Fruit fly (Drosophila melanogaster) whole organism, embryonic: Measurements from ENCODE around the gene Doc1.

Experiments used
- Hr78 ChIP-seq, 2 experiments: fragments of 200-800 bp in 1 of 2; fragments of >200 bp in 1 of 2; sonication (Bioruptor generic) in 1 of 2; optimal IDR thresholded peaks; 2 replicates each; lab custom pipeline; 2017 to 2019; ENCODE audit warnings: missing biosample characterization in 2 of 2, missing genetic modification characterization in 2 of 2, mild to moderate bottlenecking in 1 of 2, moderate library complexity in 1 of 2
- Side ChIP-seq: fragments of 200-800 bp; sonication (Bioruptor generic); optimal IDR thresholded peaks from 2 replicates; lab custom pipeline; 2016; ENCODE audit warnings: missing biosample characterization, missing genetic modification characterization
- Tbp ChIP-seq: fragments of >200 bp; optimal IDR thresholded peaks from 2 replicates; lab custom pipeline; 2018; ENCODE audit warnings: missing biosample characterization, missing genetic modification characterization
- bcd ChIP-seq: fragments of 200-800 bp; sonication (Bioruptor generic); optimal IDR thresholded peaks from 2 replicates; lab custom pipeline; 2017; ENCODE audit warnings: missing biosample characterization, mild to moderate bottlenecking, missing genetic modification characterization
- dimm ChIP-seq: fragments of 200-800 bp; sonication (Bioruptor generic); IDR thresholded peaks from 2 replicates; pipeline ENCODE4 v1.3.6; 2022; ENCODE audit warnings: missing biosample characterization, missing genetic modification characterization
- dysf ChIP-seq: fragments of 200-800 bp; sonication (Bioruptor generic); IDR thresholded peaks from 3 replicates; pipeline ENCODE4 v1.3.6; 2022; ENCODE audit warnings: missing biosample characterization, missing genetic modification characterization
- kah ChIP-seq: fragments of 200-800 bp; sonication (Bioruptor generic); optimal IDR thresholded peaks from 2 replicates; lab custom pipeline; 2018; ENCODE audit warnings: missing biosample characterization, mild to moderate bottlenecking, missing genetic modification characterization
- kay ChIP-seq: fragments of 200-800 bp; sonication (Bioruptor generic); optimal IDR thresholded peaks from 2 replicates; lab custom pipeline; 2016; ENCODE audit warnings: missing biosample characterization, missing genetic modification characterization
- psq ChIP-seq: fragments of 200-800 bp; sonication (Bioruptor generic); optimal IDR thresholded peaks from 2 replicates; lab custom pipeline; 2017; ENCODE audit warnings: missing biosample characterization, missing genetic modification characterization
- pum ChIP-seq: fragments of 200-800 bp; sonication (Bioruptor generic); optimal IDR thresholded peaks from 2 replicates; lab custom pipeline; 2016; ENCODE audit warnings: missing biosample characterization, missing genetic modification characterization
- scrt ChIP-seq: fragments of 200-800 bp; sonication (Bioruptor generic); optimal IDR thresholded peaks from 2 replicates; lab custom pipeline; 2018; ENCODE audit warnings: missing biosample characterization, mild to moderate bottlenecking, missing genetic modification characterization, moderate library complexity
- so ChIP-seq: fragments of 200-800 bp; sonication (Bioruptor generic); IDR thresholded peaks from 3 replicates; pipeline ENCODE4 v1.3.6; 2022; ENCODE audit warnings: missing biosample characterization, missing genetic modification characterization

DNA sequence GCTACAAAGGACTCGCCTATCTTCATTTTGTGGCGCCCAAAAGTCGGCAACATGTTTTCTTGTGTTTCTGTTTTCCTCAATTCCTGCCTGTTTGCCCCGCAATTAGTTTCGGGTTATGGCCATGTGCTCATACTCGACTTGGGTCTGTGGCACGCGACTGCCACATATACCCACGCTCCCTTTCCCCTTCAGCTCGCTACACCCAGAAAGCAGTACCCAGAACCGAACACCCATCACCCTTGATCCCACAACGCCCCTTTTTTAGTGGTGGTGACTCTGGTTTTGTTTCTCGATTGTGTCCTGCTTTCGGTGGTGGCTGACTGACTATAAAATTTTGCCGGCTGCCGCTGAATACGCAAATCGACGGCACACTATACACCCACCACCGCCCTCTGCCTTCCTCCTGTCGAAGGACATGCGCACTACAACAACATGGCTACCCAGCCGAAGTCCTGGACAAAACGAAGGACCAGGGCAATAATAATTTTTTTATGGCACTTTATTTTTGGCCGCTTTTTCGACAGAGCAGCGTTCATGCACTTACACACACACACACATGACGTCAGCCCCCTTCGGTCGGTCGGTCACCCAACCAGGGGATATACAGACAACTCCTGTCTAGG is 9.4 kb downstream of the Doc1 start:
- TF ChIP-seq so (GFP tag; lab: Robert Waterston, UW) (no peak), dimm (no peak), dysf (GFP tag; lab: Robert Waterston, UW) (no peak), Tbp (GFP tag; lab: Kevin White, UChicago) (no peak), Hr78 (GFP tag; optimal IDR thresholded peaks at IDR 0.05; lab: Kevin White, UChicago) (no peak), bcd (GFP tag; lab: Kevin White, UChicago) (no peak), kay (GFP tag; lab: Kevin White, UChicago) (no peak), kah (GFP tag; lab: Kevin White, UChicago) (no peak), psq (GFP tag; lab: Kevin White, UChicago) (no peak), scrt (GFP tag; lab: Kevin White, UChicago) (peak; percentile 20), pum (GFP tag; lab: Kevin White, UChicago) (no peak), Side (no peak)
